Worm (Caenorhabditis elegans) whole organism, late embryonic: ENCODE measurements around the gene nhr-63.

Source experiments
- F13H6.1 ChIP-seq: sonication (generic microtip); optimal IDR thresholded peaks from 2 replicates; lab custom pipeline; 2016; ENCODE audit warnings: missing genetic modification characterization, missing compliant biosample characterization
- ama-1 ChIP-seq: fragments of 150-350 bp; optimal IDR thresholded peaks from 2 replicates; lab custom pipeline; 2014
- ceh-14 ChIP-seq: sonication (generic microtip); optimal IDR thresholded peaks from 2 replicates; lab custom pipeline; 2016; ENCODE audit warnings: missing genotype, missing genetic modification characterization, missing compliant biosample characterization
- ceh-22 ChIP-seq: sonication (generic microtip); optimal IDR thresholded peaks from 2 replicates; lab custom pipeline; 2017; ENCODE audit warnings: missing biosample characterization, missing genetic modification characterization
- dve-1 ChIP-seq: sonication (generic microtip); optimal IDR thresholded peaks from 2 replicates; lab custom pipeline; 2017; ENCODE audit warnings: antibody characterized with exemption, mild to moderate bottlenecking, missing genetic modification characterization, missing compliant biosample characterization
- elt-4 ChIP-seq: sonication (generic microtip); optimal IDR thresholded peaks from 2 replicates; lab custom pipeline; 2016; ENCODE audit warnings: missing genetic modification characterization, missing compliant biosample characterization
- hlh-30 ChIP-seq: sonication (generic microtip); optimal IDR thresholded peaks from 2 replicates; lab custom pipeline; 2017; ENCODE audit warnings: antibody characterized with exemption, missing genetic modification characterization, missing compliant biosample characterization; ENCODE audit not compliant: insufficient read depth
- lin-11 ChIP-seq: fragments of 200-800 bp; sonication (Bioruptor generic); optimal IDR thresholded peaks from 2 replicates; lab custom pipeline; 2018; ENCODE audit warnings: mild to moderate bottlenecking, missing genetic modification characterization, missing compliant biosample characterization
- pqm-1 ChIP-seq: sonication (generic microtip); optimal IDR thresholded peaks from 2 replicates; lab custom pipeline; 2016; ENCODE audit warnings: missing genetic modification characterization, missing compliant biosample characterization
- rnt-1 ChIP-seq: sonication (generic microtip); optimal IDR thresholded peaks from 2 replicates; lab custom pipeline; 2016; ENCODE audit warnings: missing genetic modification characterization, missing compliant biosample characterization
- sox-4 ChIP-seq: sonication (generic microtip); optimal IDR thresholded peaks from 2 replicates; lab custom pipeline; 2017; ENCODE audit warnings: mild to moderate bottlenecking, missing genetic modification characterization, inconsistent platforms, missing compliant biosample characterization
- unc-42 ChIP-seq: sonication (generic microtip); optimal IDR thresholded peaks from 2 replicates; lab custom pipeline; 2016; ENCODE audit warnings: missing genotype, missing genetic modification characterization, missing compliant biosample characterization
- unc-55 ChIP-seq: sonication (generic microtip); optimal IDR thresholded peaks from 2 replicates; lab custom pipeline; 2017; ENCODE audit warnings: missing biosample characterization, missing genetic modification reagents, missing genetic modification characterization

DNA sequence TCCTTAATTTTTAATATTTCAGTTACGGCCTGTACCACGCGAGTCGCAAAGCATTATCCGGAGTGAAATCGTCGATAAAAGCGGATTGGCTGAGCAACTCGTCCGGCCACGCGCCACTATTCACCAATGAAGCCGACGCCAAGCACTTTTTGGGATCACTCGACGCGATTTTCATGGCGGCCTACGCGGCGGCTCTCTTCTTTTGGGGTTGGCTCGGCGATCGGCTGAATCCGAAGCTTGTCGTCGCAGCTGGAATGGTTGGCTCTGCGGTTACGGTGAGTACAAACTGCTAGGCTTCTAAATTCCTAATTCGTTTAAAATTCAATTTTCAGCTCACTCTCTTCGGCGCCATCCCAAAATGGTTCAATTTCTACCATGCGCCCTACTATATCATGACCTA is 22.5 kb downstream of the nhr-63 start:
- TF ChIP-seq rnt-1 (tag; lab: Kevin White, UChicago) = no peak
- no peak for TF ChIP-seq F13H6.1 (tag; lab: Kevin White, UChicago)
- no peak for TF ChIP-seq unc-55 (GFP tag; lab: Kevin White, UChicago)
- no peak for TF ChIP-seq sox-4 (tag; lab: Kevin White, UChicago)
- TF ChIP-seq dve-1 (tag; lab: Kevin White, UChicago) = no peak
- TF ChIP-seq pqm-1 (tag; lab: Kevin White, UChicago) = no peak
- TF ChIP-seq ama-1 (lab: Kevin White, UChicago) = no peak
- no peak for TF ChIP-seq elt-4 (tag; lab: Kevin White, UChicago)
- no peak for TF ChIP-seq lin-11
- no peak for TF ChIP-seq hlh-30 (tag; lab: Kevin White, UChicago)
- TF ChIP-seq unc-42 (tag; lab: Kevin White, UChicago) = no peak
- TF ChIP-seq ceh-14 = no peak
- no peak for TF ChIP-seq ceh-22 (tag; lab: Kevin White, UChicago)
